Fruit fly (Drosophila melanogaster): ENCODE data around the gene CG34263.

The CG34263 gene

dm6 chr3L:264378-265151, 1.1 kb downstream of the CG34263 start, which contains the start of the genes Tudor-SN and mRpL17 (continued):
- TF ChIP-seq caup (GFP tag; optimal IDR thresholded peaks at IDR 0.05; ENCODE audit: severe bottlenecking) (peak; percentile 12), CG33213 (GFP tag; optimal IDR thresholded peaks at IDR 0.05) (peak; percentile 54), CG2875 (GFP tag; optimal IDR thresholded peaks at IDR 0.05) (no peak), disco-r (GFP tag; optimal IDR thresholded peaks at IDR 0.05) (no peak), pfk (GFP tag; optimal IDR thresholded peaks at IDR 0.05) (no peak), C15 (GFP tag; IDR thresholded peaks at IDR 0.05) (no peak), CG14050 (GFP tag; IDR thresholded peaks at IDR 0.05) (no peak), pum (GFP tag; optimal IDR thresholded peaks at IDR 0.05) (no peak), CG17385 (GFP tag; optimal IDR thresholded peaks at IDR 0.05) (no peak), lilli (GFP tag; optimal IDR thresholded peaks at IDR 0.05) (peak; percentile 42), CG2129 (GFP tag; IDR thresholded peaks at IDR 0.05; ENCODE audit: partially characterized antibody) (peak; percentile 73), sim (GFP tag; IDR thresholded peaks at IDR 0.05) (no peak), nom (GFP tag; optimal IDR thresholded peaks at IDR 0.05) (no peak), CG30403 (GFP tag; optimal IDR thresholded peaks at IDR 0.05) (peak; percentile 69), CG8944 (GFP tag; optimal IDR thresholded peaks at IDR 0.05) (peak; percentile 23), chinmo (GFP tag; IDR thresholded peaks at IDR 0.05; ENCODE audit: partially characterized antibody) (peak; percentile 92; the same call in 2 of the 4 replicates), ara (GFP tag; IDR thresholded peaks at IDR 0.05) (no peak), NK7.1 (GFP tag; optimal IDR thresholded peaks at IDR 0.05) (no peak), mld (GFP tag; IDR thresholded peaks at IDR 0.05; ENCODE audit: partially characterized antibody) (peak; percentile 95), CG14014 (GFP tag; IDR thresholded peaks at IDR 0.05) (no peak), ap (GFP tag; IDR thresholded peaks at IDR 0.05) (no peak), ftz-f1 (GFP tag; optimal IDR thresholded peaks at IDR 0.05) (no peak), CG31441 (GFP tag; IDR thresholded peaks at IDR 0.05) (peak; percentile 57; the same call in 1 of the 2 replicates), CG18619 (GFP tag; optimal IDR thresholded peaks at IDR 0.05) (peak; percentile 23), CG11504 (tag; optimal IDR thresholded peaks at IDR 0.05) (peak; percentile 64), Awh (GFP tag; IDR thresholded peaks at IDR 0.05) (no peak), CG3995 (GFP tag; optimal IDR thresholded peaks at IDR 0.05) (peak; percentile 22), CG10543 (GFP tag; optimal IDR thresholded peaks at IDR 0.05) (no peak), CG10321 (GFP tag; IDR thresholded peaks at IDR 0.05) (no peak), Bgb (GFP tag; IDR thresholded peaks at IDR 0.05; ENCODE audit: partially characterized antibody) (peak; percentile 98), CG6272 (GFP tag; IDR thresholded peaks at IDR 0.05) (peak; percentile 67; the same call in 1 of the 2 replicates), CG12299 (tag; optimal IDR thresholded peaks at IDR 0.05) (no peak), kay (GFP tag; optimal IDR thresholded peaks at IDR 0.05) (peak; percentile 25), wek (GFP tag; optimal IDR thresholded peaks at IDR 0.05) (no peak), lbe (GFP tag; optimal IDR thresholded peaks at IDR 0.05) (peak; percentile 66), Scr (GFP tag; IDR thresholded peaks at IDR 0.05; ENCODE audit: partially characterized antibody) (peak; percentile 97), fd102C (GFP tag; optimal IDR thresholded peaks at IDR 0.05) (no peak), CG11456 (GFP tag; IDR thresholded peaks at IDR 0.05) (peak; percentile 64; the same call in 1 of the 3 replicates), CG11093 (GFP tag; IDR thresholded peaks at IDR 0.05) (no peak), Med (GFP tag) (peak; percentile 62), ab (GFP tag; optimal IDR thresholded peaks at IDR 0.05) (no peak), CG13894 (tag; optimal IDR thresholded peaks at IDR 0.05) (no peak), amos (GFP tag; IDR thresholded peaks at IDR 0.05; ENCODE audit: partially characterized antibody) (peak; percentile 99), dimm (GFP tag; IDR thresholded peaks at IDR 0.05) (no peak), Dek (tag; optimal IDR thresholded peaks at IDR 0.05) (peak; percentile 60), CG5180 (GFP tag; optimal IDR thresholded peaks at IDR 0.05) (no peak), Oaz (GFP tag; IDR thresholded peaks at IDR 0.05) (no peak), cg (GFP tag; optimal IDR thresholded peaks at IDR 0.05) (no peak), pb (GFP tag; optimal IDR thresholded peaks at IDR 0.05) (no peak)

Data from whole organism, embryonic.